Worm (Caenorhabditis elegans) whole organism, L2 larva: Measurements from ENCODE around the gene secs-1.

Experiments
- blmp-1 ChIP-seq: sonication (generic microtip); optimal IDR thresholded peaks from 2 replicates; lab custom pipeline; 2017; ENCODE audit warnings: missing genetic modification characterization, mild to moderate bottlenecking, missing compliant biosample characterization, antibody characterized with exemption, moderate library complexity; ENCODE audit not compliant: insufficient read depth
- skn-1 ChIP-seq: sonication (generic microtip); optimal IDR thresholded peaks from 2 replicates; lab custom pipeline; 2017; ENCODE audit warnings: missing biosample characterization, missing genetic modification characterization
- snpc-4 ChIP-seq: fragments of 150-350 bp; optimal IDR thresholded peaks from 2 replicates; lab custom pipeline; 2014; ENCODE audit warnings: missing biosample characterization, missing genetic modification characterization
- unc-62 ChIP-seq: fragments of 150-350 bp; optimal IDR thresholded peaks from 2 replicates; lab custom pipeline; 2014; ENCODE audit warnings: missing biosample characterization, missing genetic modification reagents, missing genetic modification characterization

DNA sequence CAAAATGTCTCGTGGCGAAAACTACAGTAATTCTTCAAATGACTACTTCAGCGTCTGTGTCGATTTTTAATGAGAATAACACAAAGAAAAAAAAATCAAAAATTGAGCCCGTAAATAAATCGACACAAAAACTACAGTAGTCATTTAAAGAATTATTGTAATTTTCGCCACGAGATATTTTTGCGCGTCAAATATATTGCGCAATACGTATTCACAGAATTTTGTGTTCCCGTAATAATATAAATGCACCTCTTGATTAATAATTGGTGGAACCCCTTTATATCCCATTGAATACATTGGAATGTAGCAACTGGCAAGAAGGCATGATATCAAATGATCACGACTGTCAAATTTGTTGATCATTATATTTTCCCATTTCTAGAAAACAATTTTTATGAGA is 35.4 kb downstream of the secs-1 start:
- no peak for TF ChIP-seq unc-62 (GFP tag; lab: Kevin White, UChicago)
- TF ChIP-seq blmp-1 (tag; lab: Kevin White, UChicago) = no peak
- no peak for TF ChIP-seq snpc-4 (tag; lab: Kevin White, UChicago)
- no peak for TF ChIP-seq skn-1 (tag; lab: Kevin White, UChicago)
